Fruit fly (Drosophila melanogaster) S2 (cell line): ENCODE measurements around the gene PolrMT.

ENCODE experiments used
- CG8478 ChIP-seq: fragments of >200 bp; optimal IDR thresholded peaks from 2 replicates; lab custom pipeline; 2018
- CTCF ChIP-seq, 2 experiments: fragments of >200 bp; optimal IDR thresholded peaks; 2 replicates each; lab custom pipeline; 2018

DNA sequence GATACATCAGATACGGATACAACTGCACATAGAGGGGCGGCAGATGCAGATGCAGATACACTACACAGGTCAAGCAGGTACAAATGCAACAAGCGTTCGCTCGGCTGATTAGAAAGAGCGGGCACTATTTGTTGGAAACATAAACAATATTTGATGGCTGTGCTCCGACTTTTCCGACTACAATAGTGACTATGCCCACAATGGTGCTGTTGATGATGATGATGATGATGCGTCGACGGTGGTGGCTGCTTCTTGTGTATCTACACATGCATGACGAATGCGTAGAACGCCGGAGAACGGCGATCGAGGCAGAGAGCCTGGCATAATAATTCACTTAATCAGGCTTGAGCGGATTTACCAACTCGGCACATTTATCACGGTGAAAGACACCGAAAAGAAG is 40.2 kb downstream of the PolrMT start:
- TF ChIP-seq CTCF (optimal IDR thresholded peaks at IDR 0.05; lab: Kevin White, UChicago) (no peak), CG8478 (lab: Kevin White, UChicago) (no peak)
